Worm (Caenorhabditis elegans) whole organism, L4/young adult: ENCODE results near the gene Y57A10B.6.
"Not testable (repeated sequence)": the region's sequence is repeated elsewhere in the genome, so short reads cannot be mapped to it uniquely, and the experiment has no call there.

Experiments
- W03F9.2 ChIP-seq: fragments of 150-350 bp; optimal IDR thresholded peaks from 2 replicates; lab custom pipeline; 2014; ENCODE audit warnings: missing biosample characterization, missing genetic modification characterization
- dao-5 ChIP-seq: sonication (generic microtip); optimal IDR thresholded peaks from 2 replicates; lab custom pipeline; 2016; ENCODE audit warnings: missing genotype, missing genetic modification characterization, moderate library complexity, missing compliant biosample characterization
- him-1 ChIP-seq: sonication (generic microtip); optimal IDR thresholded peaks from 2 replicates; lab custom pipeline; 2016; ENCODE audit warnings: missing genotype, missing genetic modification reagents, missing genetic modification characterization, missing compliant biosample characterization

Gene Y57A10B.6

ce11 chrII:12412417-12412816 lies 22.5 kb downstream of the Y57A10B.6 start, which contains the start of gene Y57A10C.1:
TSS of gene Y57A10C.1 (minus strand) at chrII:12412517.
- no peak for TF ChIP-seq him-1
- no peak for TF ChIP-seq W03F9.2 (tag; lab: Kevin White, UChicago)
- TF ChIP-seq dao-5 (tag; lab: Kevin White, UChicago): no peak

DNA sequence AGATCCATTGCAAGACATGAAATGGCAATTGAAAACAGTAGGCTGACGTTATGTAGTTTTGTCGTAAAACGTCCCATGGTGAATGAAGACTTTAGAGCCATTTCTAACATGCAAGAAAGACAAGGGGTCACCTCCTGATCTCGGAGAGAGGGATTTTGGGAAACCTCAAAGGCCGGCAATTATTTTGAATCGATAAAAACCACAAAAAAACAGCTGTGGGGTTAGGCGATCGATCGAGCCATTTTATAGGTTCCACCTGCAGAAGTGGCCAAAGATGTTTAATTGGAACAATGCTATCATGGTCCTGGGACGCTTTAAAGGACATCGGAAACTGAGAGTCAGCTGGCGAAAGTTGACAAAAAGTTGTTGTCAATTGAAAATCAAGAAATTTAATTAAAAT lies 24.9 kb downstream of the Y57A10B.6 start, which contains the start of gene Y57A10C.11:
Gene Y57A10C.11 (minus strand): TSS at position 101 of the 400 bp plus-strand sequence.
- no peak for TF ChIP-seq him-1
- TF ChIP-seq W03F9.2 (tag; lab: Kevin White, UChicago): no peak
- no peak for TF ChIP-seq dao-5 (tag; lab: Kevin White, UChicago)

DNA sequence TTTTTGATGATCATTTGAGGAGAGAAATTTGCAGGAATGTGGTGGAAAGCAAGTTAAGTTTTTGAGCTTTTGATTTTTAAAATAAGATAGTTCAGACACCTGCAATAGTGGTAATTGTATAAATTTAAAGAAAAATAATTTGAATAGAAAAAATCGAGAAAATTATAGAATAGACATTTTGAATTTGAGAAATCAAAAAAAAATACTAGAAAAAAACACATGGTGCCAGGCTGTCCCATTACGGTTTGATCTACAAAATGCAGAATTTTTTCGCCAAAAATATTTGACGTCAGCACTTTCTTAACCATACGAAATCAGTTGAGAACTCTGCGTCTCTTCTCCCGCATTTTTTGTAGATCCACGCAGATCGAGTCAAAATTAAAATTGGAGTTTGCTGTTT lies 27.6 kb downstream of the Y57A10B.6 start, which contains the start of gene sre-27:
Gene sre-27 (minus strand): TSS at position 101 of the 400 bp plus-strand sequence.
- TF ChIP-seq W03F9.2 (tag; lab: Kevin White, UChicago) (no peak), dao-5 (tag; lab: Kevin White, UChicago) (no peak), him-1 (no peak)

ce11 chrII:12417996-12418395 lies 28.1 kb downstream of the Y57A10B.6 start:
- TF ChIP-seq W03F9.2 (tag; lab: Kevin White, UChicago) (no peak), him-1 (no peak), dao-5 (tag; lab: Kevin White, UChicago) (no peak)

- no peak for TF ChIP-seq him-1
- TF ChIP-seq dao-5 (tag; lab: Kevin White, UChicago): no peak
- TF ChIP-seq W03F9.2 (tag; lab: Kevin White, UChicago): no peak
Observed at ce11 chrII:12420486-12420885, 30.6 kb downstream of the Y57A10B.6 start, which contains the start of gene sre-26. TSS of gene sre-26 (minus strand) at chrII:12420586.

ce11 chrII:12425644-12426222 lies 35.9 kb downstream of the Y57A10B.6 start, which contains the start of gene daf-22:
TSS of gene daf-22 (minus strand) at chrII:12425694.
- TF ChIP-seq W03F9.2 (tag; lab: Kevin White, UChicago) (peak; percentile 32), dao-5 (tag; lab: Kevin White, UChicago) (no peak)

ce11 chrII:12429743-12430142 lies 39.9 kb downstream of the Y57A10B.6 start, which contains the start of gene Y57A10C.8:
TSS of gene Y57A10C.8 (minus strand) at chrII:12429843.
- TF ChIP-seq W03F9.2 (tag; lab: Kevin White, UChicago): no peak
- TF ChIP-seq him-1: no peak
- no peak for TF ChIP-seq dao-5 (tag; lab: Kevin White, UChicago)

- TF ChIP-seq him-1: no peak
- TF ChIP-seq W03F9.2 (tag; lab: Kevin White, UChicago): no peak
- no peak for TF ChIP-seq dao-5 (tag; lab: Kevin White, UChicago)
Observed at ce11 chrII:12432356-12432755, 42.5 kb downstream of the Y57A10B.6 start, which contains the start of gene dct-12. TSS of gene dct-12 (minus strand) at chrII:12432456.

DNA sequence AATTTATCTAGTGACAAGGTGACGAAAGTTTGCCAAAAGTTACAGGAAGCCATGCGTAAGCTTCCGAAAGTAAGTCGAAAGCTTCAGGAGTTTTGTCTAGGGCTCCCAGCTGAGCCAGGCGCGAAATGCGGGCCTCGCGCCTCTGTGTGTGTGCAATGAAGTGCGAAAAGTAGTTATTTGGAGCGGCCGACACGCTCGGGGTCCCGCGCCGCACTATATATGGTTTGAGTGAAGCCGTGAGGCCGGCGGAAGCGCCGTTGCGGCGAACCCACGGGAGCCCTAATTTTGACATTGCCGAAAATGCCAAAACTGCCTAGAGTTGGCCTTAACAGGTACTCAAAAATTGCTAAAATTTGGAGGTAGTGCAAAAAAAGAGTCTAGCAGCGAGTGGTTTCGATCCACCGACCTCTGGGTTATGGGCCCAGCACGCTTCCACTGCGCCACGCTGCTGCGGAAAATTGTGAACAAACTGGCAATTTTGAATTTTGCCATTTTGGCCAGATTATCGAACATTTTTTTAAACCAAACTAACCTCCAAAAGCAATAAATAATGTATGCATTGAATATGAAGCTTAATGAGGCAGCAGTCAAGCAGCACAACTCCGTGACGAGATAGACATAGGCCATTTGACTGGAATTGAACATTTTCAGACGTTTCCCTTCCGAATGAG lies 45.5 kb downstream of the Y57A10B.6 start:
- TF ChIP-seq W03F9.2 (tag; lab: Kevin White, UChicago) (no peak), dao-5 (tag; lab: Kevin White, UChicago) (no peak), him-1 (no peak)

DNA sequence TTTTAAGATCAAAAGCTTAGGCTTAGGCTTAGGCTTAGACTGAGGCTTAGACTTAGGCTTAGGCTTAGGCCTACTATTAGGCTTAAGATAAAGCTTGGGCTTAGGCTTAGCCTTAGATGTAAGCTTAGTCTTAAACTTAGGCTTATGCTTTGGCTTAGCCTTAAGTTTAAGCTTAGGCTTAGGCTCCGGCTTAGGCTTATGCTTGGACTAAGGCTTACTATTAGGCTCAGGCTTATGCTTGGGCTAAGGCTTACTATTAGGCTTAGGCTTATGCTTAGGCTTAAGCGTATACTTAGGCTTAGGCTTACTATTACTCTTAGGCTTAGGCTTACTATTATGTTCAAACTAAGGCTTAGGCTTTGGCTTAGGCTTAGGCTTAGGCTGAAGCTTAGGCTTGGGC lies 46.8 kb downstream of the Y57A10B.6 start:
- TF ChIP-seq him-1 (no peak), dao-5 (tag; lab: Kevin White, UChicago) (no peak), W03F9.2 (tag; lab: Kevin White, UChicago) (no peak)

DNA sequence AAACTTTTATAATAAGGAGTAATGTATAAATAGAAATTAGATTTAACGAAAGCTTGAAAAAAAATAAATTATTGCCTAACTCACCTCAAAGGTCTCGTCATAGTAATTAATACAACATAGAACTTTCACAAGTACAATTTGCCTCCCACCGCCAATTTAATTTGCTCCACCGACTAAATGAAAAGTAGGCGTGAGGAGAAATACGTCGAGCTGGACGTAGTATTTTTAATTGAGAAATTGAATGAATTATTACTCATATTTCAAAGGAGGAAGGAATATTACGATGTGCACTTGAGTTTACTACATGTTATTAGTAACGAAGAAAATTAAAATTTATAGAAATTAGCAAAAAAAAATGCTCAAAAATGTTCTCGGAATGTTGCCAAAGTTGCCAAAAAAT lies 48.6 kb downstream of the Y57A10B.6 start, which contains the start of gene Y57A10C.9:
Gene Y57A10C.9 (minus strand): TSS at position 101 of the 400 bp plus-strand sequence.
- TF ChIP-seq dao-5 (tag; lab: Kevin White, UChicago) (no peak), W03F9.2 (tag; lab: Kevin White, UChicago) (no peak), him-1 (no peak)

DNA sequence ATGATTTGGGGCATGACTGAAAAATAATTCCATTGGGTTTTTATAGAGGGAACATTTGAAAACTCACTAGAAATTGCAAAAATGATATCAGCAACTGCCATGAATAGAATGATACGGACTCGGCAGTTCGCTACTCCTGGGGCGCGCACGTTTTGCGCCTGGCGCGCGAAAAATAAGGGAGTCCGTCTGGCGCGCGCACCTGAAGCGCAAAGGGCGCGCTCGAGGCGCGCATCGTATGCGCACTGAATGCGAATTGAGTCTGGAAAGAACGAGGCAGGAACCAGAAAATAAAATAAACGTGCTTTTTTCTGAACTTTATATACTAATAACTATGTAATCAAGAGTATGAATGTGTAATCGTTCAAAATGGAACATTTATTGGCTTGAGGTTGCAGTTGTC lies 51.3 kb downstream of the Y57A10B.6 start, which contains the start of gene Y57A10C.10:
Gene Y57A10C.10 (minus strand): TSS at position 101 of the 400 bp plus-strand sequence.
- TF ChIP-seq him-1; W03F9.2 (tag; lab: Kevin White, UChicago); dao-5 (tag; lab: Kevin White, UChicago): not testable (repeated sequence)
